Worm (Caenorhabditis elegans) whole organism, young adult: ENCODE measurements around the gene clec-121.

Source experiments
- Y79H2A.3 ChIP-seq: fragments of 200-800 bp; sonication (Bioruptor generic); conservative IDR thresholded peaks from 2 replicates; pipeline ENCODE4 v1.3.6; 2022; ENCODE audit warnings: missing genetic modification reagents, missing genetic modification characterization, missing compliant biosample characterization
- ama-1 ChIP-seq, 3 experiments: fragments of 150-350 bp in 1 of 3; sonication (generic microtip) in 2 of 3; optimal IDR thresholded peaks; 2 replicates each; lab custom pipeline; 2014 to 2018; ENCODE audit warnings: missing biosample characterization in 2 of 3, missing genetic modification characterization in 2 of 3, missing genetic modification reagents in 2 of 3
- aptf-2 ChIP-seq: fragments of 200-800 bp; sonication (Bioruptor generic); conservative IDR thresholded peaks from 2 replicates; pipeline ENCODE4 v1.3.6; 2022; ENCODE audit warnings: missing genetic modification reagents, missing genetic modification characterization, missing compliant biosample characterization
- cebp-1 ChIP-seq, 2 experiments: fragments of 200-800 bp in 1 of 2; sonication (Bioruptor generic) in 1 of 2; sonication (generic microtip) in 1 of 2; IDR thresholded peaks in 1 of 2; optimal IDR thresholded peaks in 1 of 2; 2 replicates each; pipeline versions ENCODE4 v1.3.6 to Lab custom; 2017 to 2022; ENCODE audit warnings: missing compliant biosample characterization in 2 of 2, missing genetic modification characterization in 2 of 2, mild to moderate bottlenecking in 1 of 2, missing genetic modification reagents in 1 of 2, moderate library complexity in 1 of 2
- egl-44 ChIP-seq: fragments of 200-800 bp; sonication (Bioruptor generic); IDR thresholded peaks from 2 replicates; pipeline ENCODE4 v1.3.6; 2022; ENCODE audit warnings: missing genetic modification reagents, missing genetic modification characterization, missing compliant biosample characterization
- hmg-20 ChIP-seq: fragments of 200-800 bp; sonication (Bioruptor generic); IDR thresholded peaks from 2 replicates; pipeline ENCODE4 v1.3.6; 2022; ENCODE audit warnings: missing genetic modification reagents, missing genetic modification characterization, missing compliant biosample characterization
- nfya-1 ChIP-seq: sonication (generic microtip); optimal IDR thresholded peaks from 2 replicates; lab custom pipeline; 2017; ENCODE audit warnings: antibody characterized with exemption, missing compliant biosample characterization, missing genetic modification characterization, borderline replicate concordance; ENCODE audit not compliant: insufficient read depth
- sdz-38 ChIP-seq: sonication (generic microtip); optimal IDR thresholded peaks from 2 replicates; lab custom pipeline; 2016; ENCODE audit warnings: missing genotype, missing genetic modification characterization, missing compliant biosample characterization
- snpc-4 ChIP-seq, 5 experiments: fragments of 150-350 bp in 1 of 5; sonication (generic microtip) in 4 of 5; optimal IDR thresholded peaks; 2 replicates each; lab custom pipeline; 2014 to 2018; ENCODE audit warnings: missing genetic modification characterization in 5 of 5, missing biosample characterization in 3 of 5, antibody characterized with exemption in 2 of 5, mild to moderate bottlenecking in 2 of 5, missing compliant biosample characterization in 2 of 5, missing genotype in 2 of 5, moderate library complexity in 2 of 5, missing genetic modification reagents in 1 of 5

- no peak for TF ChIP-seq ama-1 (optimal IDR thresholded peaks at IDR 0.05; lab: Kevin White, UChicago)
- no peak for TF ChIP-seq ama-1 (GFP tag; optimal IDR thresholded peaks at IDR 0.05; lab: Kevin White, UChicago)
- TF ChIP-seq hmg-20 (GFP tag; lab: Robert Waterston, UW) = no peak
- no peak for TF ChIP-seq snpc-4 (GFP tag; optimal IDR thresholded peaks at IDR 0.05; lab: Kevin White, UChicago)
- TF ChIP-seq snpc-4 (tag; optimal IDR thresholded peaks at IDR 0.05; lab: Kevin White, UChicago) = no peak
- no peak for TF ChIP-seq Y79H2A.3 (GFP tag; lab: Robert Waterston, UW)
- no peak for TF ChIP-seq egl-44 (GFP tag; lab: Robert Waterston, UW)
- no peak for TF ChIP-seq nfya-1
- TF ChIP-seq cebp-1 (GFP tag; IDR thresholded peaks at IDR 0.05; lab: Robert Waterston, UW) = no peak
- no peak for TF ChIP-seq cebp-1 (tag; optimal IDR thresholded peaks at IDR 0.05; lab: Kevin White, UChicago)
- TF ChIP-seq sdz-38 (tag; lab: Kevin White, UChicago) = no peak
- TF ChIP-seq aptf-2 (GFP tag; lab: Robert Waterston, UW) = no peak
These were observed 48.4 kb upstream of the clec-121 start for ce11 chrII:3053689-3054088.
